Worm (Caenorhabditis elegans): ENCODE measurements around the gene cdh-10.

The cdh-10 gene

DNA sequence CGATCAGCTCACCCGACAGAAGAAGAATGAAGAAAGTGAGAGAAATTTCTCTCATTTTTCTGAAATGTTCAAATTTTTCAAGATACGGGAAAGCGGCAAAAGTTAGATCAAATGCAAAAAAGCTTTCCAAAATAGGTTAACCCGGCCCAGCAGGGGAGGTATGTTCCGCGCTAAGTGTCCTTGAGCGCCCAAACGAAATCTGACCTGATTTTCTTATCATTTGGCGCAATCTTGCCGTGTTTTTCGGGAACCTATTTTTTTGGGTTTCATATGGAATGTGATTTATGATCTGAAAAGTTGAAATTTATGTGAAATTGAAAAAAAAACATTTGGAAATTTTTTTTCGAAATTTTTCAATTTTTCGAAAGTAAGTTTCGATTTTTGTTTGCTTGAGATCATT lies at the start of gene cdh-10:
TSS of gene cdh-10 (minus strand) at position 59 of the 400 bp plus-strand sequence.
- TF ChIP-seq unc-42 (tag; optimal IDR thresholded peaks at IDR 0.05): no peak
- no peak for TF ChIP-seq nhr-11 (tag; optimal IDR thresholded peaks at IDR 0.05)

DNA sequence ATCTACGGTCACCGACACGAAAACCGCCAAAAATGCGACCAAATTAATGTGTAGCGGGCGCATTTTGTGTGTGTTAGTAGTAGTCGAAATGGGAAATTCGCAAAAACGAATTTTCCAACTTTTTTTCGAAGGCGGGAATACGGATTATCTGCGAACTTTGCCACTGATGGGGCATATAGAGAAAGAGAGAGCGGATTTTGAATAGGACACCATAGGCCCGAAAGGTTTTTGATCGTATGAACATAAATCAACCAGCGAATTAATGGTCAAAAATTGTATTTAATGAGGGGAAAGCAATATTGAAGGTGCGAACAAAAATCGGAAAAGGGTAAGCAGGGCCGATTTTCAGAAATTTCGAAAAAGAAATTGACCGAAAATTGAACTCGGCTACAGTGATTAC lies 44.7 kb upstream of the cdh-10 start, which contains the start of gene Y69A2AR.22:
TSS of gene Y69A2AR.22 (minus strand) at position 101 of the 400 bp plus-strand sequence.
- TF ChIP-seq madf-2 (tag; optimal IDR thresholded peaks at IDR 0.05) (no peak), ceh-2 (tag; optimal IDR thresholded peaks at IDR 0.05) (no peak), ets-4 (tag; optimal IDR thresholded peaks at IDR 0.05) (no peak), unc-42 (tag; optimal IDR thresholded peaks at IDR 0.05) (no peak), nhr-232 (tag; optimal IDR thresholded peaks at IDR 0.05) (no peak), Y22D7AL.16 (tag; optimal IDR thresholded peaks at IDR 0.05) (no peak), hlh-15 (tag; optimal IDR thresholded peaks at IDR 0.05) (no peak), eyg-1 (tag; optimal IDR thresholded peaks at IDR 0.05) (no peak)

DNA sequence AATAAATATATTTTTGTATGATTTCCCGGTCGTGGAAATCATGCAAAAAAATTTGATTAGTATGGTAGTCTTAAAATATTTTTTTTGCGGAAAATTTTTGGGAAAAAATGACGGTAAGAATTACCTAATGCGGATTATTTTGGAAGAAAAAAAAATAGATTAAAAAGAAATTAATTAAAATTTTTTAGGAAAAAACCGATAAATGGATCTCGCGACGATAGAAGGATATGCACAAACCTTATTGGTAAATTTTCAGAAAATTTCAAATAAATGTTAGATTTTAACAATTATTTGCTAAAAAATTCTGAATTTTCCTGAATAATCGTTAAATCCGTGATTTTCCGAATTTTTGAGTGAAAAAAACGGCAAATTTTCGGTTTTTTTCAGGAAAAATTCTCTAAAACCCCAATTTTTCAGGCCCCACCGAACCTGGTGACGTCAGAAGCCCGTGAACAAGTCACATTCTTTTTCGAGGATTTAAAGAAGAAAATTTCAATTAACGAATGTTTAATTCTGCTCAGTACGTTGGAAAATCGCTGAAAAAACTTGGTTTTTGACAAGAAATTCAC lies 34.5 kb upstream of the cdh-10 start, which contains the start of gene Y69A2AR.16:
TSS of gene Y69A2AR.16 (plus strand) at position 189 of the 569 bp plus-strand sequence.
- TF ChIP-seq lim-6 (tag; optimal IDR thresholded peaks at IDR 0.05) (no peak), rnt-1 (tag; optimal IDR thresholded peaks at IDR 0.05) (no peak), unc-42 (tag; optimal IDR thresholded peaks at IDR 0.05) (no peak), unc-3 (GFP tag; conservative IDR thresholded peaks at IDR 0.05) (no peak), unc-3 (tag; optimal IDR thresholded peaks at IDR 0.05) (no peak), eyg-1 (tag; optimal IDR thresholded peaks at IDR 0.05) (no peak), npax-4 (tag; optimal IDR thresholded peaks at IDR 0.05) (no peak), tbx-2 (tag; optimal IDR thresholded peaks at IDR 0.05) (no peak), pha-2 (tag; optimal IDR thresholded peaks at IDR 0.05) (no peak), ceh-34 (tag; optimal IDR thresholded peaks at IDR 0.05) (no peak), madf-2 (tag; optimal IDR thresholded peaks at IDR 0.05) (no peak)

ce11 chrIV:2496084-2496483 lies 32.9 kb upstream of the cdh-10 start:
- no peak for TF ChIP-seq fkh-10 (GFP tag; optimal IDR thresholded peaks at IDR 0.05)
- TF ChIP-seq ref-2 (tag; optimal IDR thresholded peaks at IDR 0.05): no peak
- no peak for TF ChIP-seq elt-2 (tag; optimal IDR thresholded peaks at IDR 0.05)
- TF ChIP-seq F13H6.1 (tag; optimal IDR thresholded peaks at IDR 0.05): no peak
- TF ChIP-seq K02D7.2 (tag; optimal IDR thresholded peaks at IDR 0.05): no peak
- no peak for TF ChIP-seq dve-1 (tag; optimal IDR thresholded peaks at IDR 0.05)
- TF ChIP-seq elt-4 (tag; optimal IDR thresholded peaks at IDR 0.05): no peak
- TF ChIP-seq ets-4 (tag; optimal IDR thresholded peaks at IDR 0.05): no peak
- no peak for TF ChIP-seq unc-3 (GFP tag; conservative IDR thresholded peaks at IDR 0.05)
- TF ChIP-seq unc-3 (tag; optimal IDR thresholded peaks at IDR 0.05): no peak
- no peak for TF ChIP-seq gmeb-2 (tag; optimal IDR thresholded peaks at IDR 0.05)
- TF ChIP-seq ceh-14 (tag; optimal IDR thresholded peaks at IDR 0.05): no peak

DNA sequence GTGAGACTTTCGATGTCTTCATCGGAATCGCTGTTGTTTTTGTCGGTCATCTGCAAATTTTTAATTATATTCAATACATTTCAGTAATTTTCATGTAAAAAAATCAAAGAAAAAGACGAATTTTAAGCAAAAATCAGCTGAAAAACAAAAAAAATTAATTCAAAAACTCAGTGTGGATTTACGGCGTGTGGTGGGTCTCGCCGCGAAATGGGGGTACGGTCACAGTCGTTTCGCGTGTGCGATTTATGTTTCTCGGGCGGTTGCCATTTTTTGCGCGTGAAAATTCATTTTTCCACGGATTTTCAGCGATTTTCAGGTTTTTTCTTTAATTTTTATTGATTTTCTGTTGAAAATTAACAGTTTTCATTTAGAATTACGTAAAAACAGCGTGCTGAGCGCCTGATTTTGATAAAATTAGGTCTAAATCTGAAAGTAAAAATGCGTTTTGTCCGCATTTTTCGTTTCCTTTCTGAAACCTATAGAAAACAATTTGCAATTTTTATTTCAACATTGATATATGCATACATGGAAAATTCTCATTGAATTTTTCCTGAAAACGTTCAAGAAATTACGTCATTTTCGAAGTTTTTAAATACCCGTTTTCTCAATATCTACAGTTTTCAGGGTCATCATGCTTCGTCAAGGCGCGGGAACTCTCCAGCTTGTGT lies 32.1 kb upstream of the cdh-10 start, which contains the start of the genes ccdc-12 and Y69A2AR.18:
TSS of gene ccdc-12 (minus strand) at position 57 of the 668 bp plus-strand sequence.
TSS of gene Y69A2AR.18 (plus strand) at position 618 of the 668 bp plus-strand sequence.
- TF ChIP-seq fax-1 (tag; optimal IDR thresholded peaks at IDR 0.05) (no peak), madf-2 (tag; optimal IDR thresholded peaks at IDR 0.05) (no peak), ceh-9 (tag; optimal IDR thresholded peaks at IDR 0.05) (no peak), sox-2 (GFP tag; IDR thresholded peaks at IDR 0.05) (no peak), K02D7.2 (tag; optimal IDR thresholded peaks at IDR 0.05) (no peak), nfya-1 (tag; optimal IDR thresholded peaks at IDR 0.05) (peak; percentile 78), sox-4 (tag; optimal IDR thresholded peaks at IDR 0.05) (no peak), Y22D7AL.16 (tag; optimal IDR thresholded peaks at IDR 0.05) (no peak), hlh-6 (tag; optimal IDR thresholded peaks at IDR 0.05) (no peak), F13H6.1 (tag; optimal IDR thresholded peaks at IDR 0.05) (no peak), unc-55 (GFP tag; optimal IDR thresholded peaks at IDR 0.05) (no peak), hlh-13 (GFP tag; optimal IDR thresholded peaks at IDR 0.05) (no peak), ama-1 (optimal IDR thresholded peaks at IDR 0.05) (no peak), ahr-1 (tag; optimal IDR thresholded peaks at IDR 0.05) (no peak), pqm-1 (tag; optimal IDR thresholded peaks at IDR 0.05) (no peak), unc-42 (tag; optimal IDR thresholded peaks at IDR 0.05) (peak; percentile 43), ceh-48 (tag; optimal IDR thresholded peaks at IDR 0.05) (no peak), ceh-18 (tag; optimal IDR thresholded peaks at IDR 0.05) (peak; percentile 5), sdc-2 (tag; optimal IDR thresholded peaks at IDR 0.05) (no peak), gmeb-2 (tag; optimal IDR thresholded peaks at IDR 0.05) (no peak), ceh-31 (tag; optimal IDR thresholded peaks at IDR 0.05) (peak; percentile 18), C38D4.7 (GFP tag; optimal IDR thresholded peaks at IDR 0.05) (no peak), tbx-2 (tag; optimal IDR thresholded peaks at IDR 0.05) (peak; percentile 34), ceh-34 (tag; optimal IDR thresholded peaks at IDR 0.05) (no peak)

Data from whole organism, late embryonic.